Worm (Caenorhabditis elegans) whole organism, early embryonic: ENCODE data around the gene ptpn-22.
A peak's percentile ranks its signal among the peaks of the same experiment; 100 is the strongest.

Experiments
- B0310.2 ChIP-seq: sonication (generic microtip); optimal IDR thresholded peaks from 2 replicates; lab custom pipeline; 2016; ENCODE audit warnings: mild to moderate bottlenecking, missing genetic modification characterization, missing compliant biosample characterization
- F13C5.2 ChIP-seq: sonication (generic microtip); optimal IDR thresholded peaks from 2 replicates; lab custom pipeline; 2017; ENCODE audit warnings: mild to moderate bottlenecking, missing genetic modification characterization, inconsistent platforms, missing compliant biosample characterization
- aly-1 ChIP-seq: sonication (generic microtip); optimal IDR thresholded peaks from 2 replicates; lab custom pipeline; 2016; ENCODE audit warnings: missing genetic modification characterization, missing compliant biosample characterization
- ama-1 ChIP-seq: fragments of 150-350 bp; optimal IDR thresholded peaks from 2 replicates; lab custom pipeline; 2014
- ceh-13 ChIP-seq: fragments of 200-800 bp; sonication (Bioruptor generic); optimal IDR thresholded peaks from 2 replicates; lab custom pipeline; 2018; ENCODE audit warnings: mild to moderate bottlenecking, missing genetic modification characterization, missing compliant biosample characterization
- ceh-36 ChIP-seq: sonication (generic microtip); optimal IDR thresholded peaks from 2 replicates; lab custom pipeline; 2016; ENCODE audit warnings: missing genetic modification characterization, inconsistent platforms, missing compliant biosample characterization
- ets-7 ChIP-seq: sonication (generic microtip); optimal IDR thresholded peaks from 2 replicates; lab custom pipeline; 2016; ENCODE audit warnings: missing genotype, missing genetic modification characterization, missing compliant biosample characterization
- flt-1 ChIP-seq: fragments of 200-800 bp; sonication (Bioruptor generic); IDR thresholded peaks from 2 replicates; pipeline ENCODE4 v1.3.6; 2022; ENCODE audit warnings: missing genetic modification characterization, missing compliant biosample characterization
- hmbx-1 ChIP-seq: sonication (generic microtip); optimal IDR thresholded peaks from 2 replicates; lab custom pipeline; 2016; ENCODE audit warnings: mild to moderate bottlenecking, missing genetic modification characterization, missing compliant biosample characterization
- hmg-4 ChIP-seq: fragments of 200-800 bp; sonication (Bioruptor generic); optimal IDR thresholded peaks from 2 replicates; lab custom pipeline; 2018; ENCODE audit warnings: mild to moderate bottlenecking, missing genetic modification characterization, missing compliant biosample characterization
- hnd-1 ChIP-seq: sonication (generic microtip); optimal IDR thresholded peaks from 2 replicates; lab custom pipeline; 2016; ENCODE audit warnings: missing genetic modification characterization, missing compliant biosample characterization
- pes-1 ChIP-seq: fragments of 200-800 bp; sonication (Bioruptor generic); IDR thresholded peaks from 2 replicates; pipeline ENCODE4 v1.3.6; 2022; ENCODE audit warnings: missing genetic modification reagents, missing genetic modification characterization, missing compliant biosample characterization
- scrt-1 ChIP-seq: fragments of 200-800 bp; sonication (Bioruptor generic); IDR thresholded peaks from 2 replicates; pipeline ENCODE4 v1.3.6; 2022; ENCODE audit warnings: missing genetic modification characterization, missing compliant biosample characterization
- sea-1 ChIP-seq: fragments of 200-800 bp; sonication (Bioruptor generic); conservative IDR thresholded peaks from 2 replicates; pipeline ENCODE4 v1.3.6; 2022; ENCODE audit warnings: missing genetic modification characterization, missing compliant biosample characterization
- tbx-11 ChIP-seq: fragments of 200-800 bp; sonication (Bioruptor generic); IDR thresholded peaks from 2 replicates; pipeline ENCODE4 v1.3.6; 2022; ENCODE audit warnings: missing genetic modification characterization, missing compliant biosample characterization
- tbx-37 ChIP-seq: fragments of 200-800 bp; sonication (Bioruptor generic); conservative IDR thresholded peaks from 2 replicates; pipeline ENCODE4 v1.3.6; 2022; ENCODE audit warnings: missing genetic modification reagents, missing genetic modification characterization, missing compliant biosample characterization
- tra-4 ChIP-seq: sonication (generic microtip); optimal IDR thresholded peaks from 2 replicates; lab custom pipeline; 2017; ENCODE audit warnings: missing genetic modification characterization, missing compliant biosample characterization

The ptpn-22 gene

DNA sequence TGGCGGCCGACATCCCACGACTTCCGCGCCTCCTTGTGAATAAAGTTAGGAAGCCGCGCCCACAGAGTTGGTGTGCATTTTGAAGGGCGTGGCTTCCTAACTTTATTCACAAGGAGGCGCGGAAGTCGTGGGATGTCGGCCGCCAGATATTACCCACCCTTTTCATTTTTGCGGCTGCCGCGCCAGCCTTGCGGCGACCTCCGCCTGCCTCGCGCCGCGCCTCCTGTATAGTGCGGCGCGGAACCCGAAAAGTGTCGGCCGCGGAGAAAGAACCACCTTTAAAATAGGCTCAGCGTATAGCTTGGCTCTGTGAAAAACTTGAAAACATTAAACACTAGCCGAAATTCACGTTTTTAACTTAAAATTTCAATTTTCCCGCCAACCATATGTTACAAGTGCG lies 23.4 kb upstream of the ptpn-22 start:
- TF ChIP-seq hnd-1 (tag; lab: Kevin White, UChicago) (no peak), tra-4 (tag; lab: Kevin White, UChicago) (no peak)

DNA sequence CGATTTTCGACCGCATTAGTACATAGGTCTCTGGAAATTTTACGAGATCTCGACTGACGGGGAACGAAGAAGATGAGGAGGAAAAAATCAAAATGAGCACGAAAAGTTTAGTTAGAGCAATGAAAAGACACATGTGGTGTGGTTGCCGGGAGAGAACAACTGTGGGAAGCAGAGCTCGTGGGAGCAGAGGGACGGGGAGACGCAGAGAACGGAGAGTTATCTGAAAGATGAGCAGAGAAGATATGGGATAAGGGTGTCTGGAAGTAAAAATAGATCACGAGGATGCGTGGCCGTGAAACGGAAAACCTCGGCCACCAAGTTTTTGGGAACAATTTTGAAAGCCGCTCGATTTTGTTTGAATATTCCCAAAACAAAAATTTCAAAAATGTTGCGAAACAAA lies 21.5 kb upstream of the ptpn-22 start, which contains the start of gene Y41D4A.7:
Gene Y41D4A.7, minus strand, starts transcription at position 18 of the 400 bp plus-strand sequence.
- no peak for TF ChIP-seq pes-1 (GFP tag; lab: Robert Waterston, UW)
- TF ChIP-seq scrt-1 (GFP tag; lab: Robert Waterston, UW), result no peak
- TF ChIP-seq aly-1 (tag; lab: Kevin White, UChicago), result no peak
- TF ChIP-seq sea-1 (GFP tag; lab: Robert Waterston, UW), result no peak
- no peak for TF ChIP-seq hmbx-1
- no peak for TF ChIP-seq tbx-37
- TF ChIP-seq ama-1 (lab: Kevin White, UChicago), result no peak
- TF ChIP-seq B0310.2 (tag; lab: Kevin White, UChicago), result no peak
- TF ChIP-seq tra-4 (tag; lab: Kevin White, UChicago), result no peak
- no peak for TF ChIP-seq flt-1 (GFP tag; lab: Robert Waterston, UW)
- no peak for TF ChIP-seq tbx-11
- TF ChIP-seq hmg-4, result no peak
- no peak for TF ChIP-seq ceh-13 (GFP tag; lab: Kevin White, UChicago)
- no peak for TF ChIP-seq F13C5.2 (tag; lab: Kevin White, UChicago)
- no peak for TF ChIP-seq ets-7 (tag; lab: Kevin White, UChicago)

DNA sequence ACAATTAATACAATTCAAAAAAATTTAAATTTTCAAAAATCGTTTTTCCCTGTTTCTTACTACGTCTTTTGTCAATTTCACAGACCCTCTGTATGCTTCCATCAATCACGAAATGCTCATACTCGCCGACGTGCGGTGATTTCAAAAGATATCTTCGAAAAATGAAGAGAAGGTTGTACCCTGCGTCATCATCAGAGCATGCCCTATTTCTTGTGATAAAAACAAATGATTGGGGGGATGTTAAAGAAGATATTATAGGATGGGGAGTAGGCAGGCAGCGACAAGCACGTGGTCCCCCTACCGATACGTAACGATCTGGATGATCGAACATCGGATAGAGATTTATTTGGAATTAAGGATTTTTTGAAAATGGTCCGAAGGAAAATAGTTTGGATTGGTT lies 18.5 kb upstream of the ptpn-22 start:
- TF ChIP-seq B0310.2 (tag; lab: Kevin White, UChicago) (no peak), tra-4 (tag; lab: Kevin White, UChicago) (no peak), aly-1 (tag; lab: Kevin White, UChicago) (no peak), hnd-1 (tag; lab: Kevin White, UChicago) (no peak), hmbx-1 (no peak), sea-1 (GFP tag; lab: Robert Waterston, UW) (no peak), pes-1 (GFP tag; lab: Robert Waterston, UW) (no peak), tbx-37 (no peak), ceh-36 (tag; lab: Kevin White, UChicago) (no peak), flt-1 (GFP tag; lab: Robert Waterston, UW) (no peak), F13C5.2 (tag; lab: Kevin White, UChicago) (no peak), ama-1 (lab: Kevin White, UChicago) (no peak), ets-7 (tag; lab: Kevin White, UChicago) (no peak), hmg-4 (no peak), scrt-1 (GFP tag; lab: Robert Waterston, UW) (no peak), ceh-13 (GFP tag; lab: Kevin White, UChicago) (no peak), tbx-11 (no peak)

DNA sequence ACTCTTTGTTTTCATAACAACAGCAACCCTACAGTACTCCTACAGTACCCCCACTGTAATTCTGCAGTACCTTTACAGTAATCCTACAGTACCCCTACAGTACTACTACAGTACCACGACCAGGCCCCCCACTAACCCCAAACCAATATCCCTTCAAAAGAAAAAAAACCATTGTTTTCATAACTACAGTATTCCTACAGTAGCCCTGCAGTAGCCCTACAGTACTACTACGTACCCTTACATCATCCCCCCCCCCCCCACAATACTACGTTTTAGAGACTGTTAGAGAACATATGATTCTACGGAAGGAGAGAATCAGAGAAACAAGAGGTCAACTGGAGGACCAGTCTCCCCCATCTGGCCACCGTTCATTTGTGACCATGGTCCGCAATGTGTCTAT lies 13.4 kb upstream of the ptpn-22 start, which contains the start of gene Y41D4A.3:
Gene Y41D4A.3, plus strand, starts transcription at position 301 of the 400 bp plus-strand sequence.
- TF ChIP-seq ceh-36 (tag; lab: Kevin White, UChicago), result no peak
- TF ChIP-seq aly-1 (tag; lab: Kevin White, UChicago), result no peak
- no peak for TF ChIP-seq tbx-11
- no peak for TF ChIP-seq flt-1 (GFP tag; lab: Robert Waterston, UW)
- no peak for TF ChIP-seq pes-1 (GFP tag; lab: Robert Waterston, UW)
- TF ChIP-seq hmg-4, result no peak
- no peak for TF ChIP-seq scrt-1 (GFP tag; lab: Robert Waterston, UW)
- no peak for TF ChIP-seq sea-1 (GFP tag; lab: Robert Waterston, UW)
- no peak for TF ChIP-seq tbx-37
- no peak for TF ChIP-seq hmbx-1
- no peak for TF ChIP-seq B0310.2 (tag; lab: Kevin White, UChicago)

DNA sequence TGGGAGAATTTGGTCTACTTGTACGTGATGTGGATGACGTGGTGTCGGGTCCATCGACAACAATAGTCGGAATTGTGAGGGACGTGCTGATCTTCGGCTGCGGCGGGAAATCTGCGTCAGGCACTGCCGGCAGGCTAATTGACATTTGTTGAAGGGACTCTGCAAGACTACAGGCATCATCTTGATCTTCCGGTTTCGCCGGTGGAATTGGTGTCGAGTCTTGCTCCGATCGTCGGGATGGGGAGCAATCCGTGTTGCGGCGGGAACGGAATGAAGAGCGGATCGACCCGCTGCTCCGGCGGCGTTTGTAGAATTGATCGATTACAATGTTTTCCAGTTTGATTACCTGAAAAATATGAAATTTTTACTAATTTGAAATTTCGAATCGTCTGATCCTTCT lies 12.4 kb upstream of the ptpn-22 start:
- TF ChIP-seq aly-1 (tag; lab: Kevin White, UChicago), result no peak
- no peak for TF ChIP-seq tra-4 (tag; lab: Kevin White, UChicago)
- TF ChIP-seq F13C5.2 (tag; lab: Kevin White, UChicago), result no peak
- TF ChIP-seq hnd-1 (tag; lab: Kevin White, UChicago), result no peak
- no peak for TF ChIP-seq ama-1 (lab: Kevin White, UChicago)
- no peak for TF ChIP-seq tbx-37
- no peak for TF ChIP-seq flt-1 (GFP tag; lab: Robert Waterston, UW)
- TF ChIP-seq pes-1 (GFP tag; lab: Robert Waterston, UW), result no peak
- TF ChIP-seq B0310.2 (tag; lab: Kevin White, UChicago), result no peak
- TF ChIP-seq sea-1 (GFP tag; lab: Robert Waterston, UW), result no peak
- TF ChIP-seq hmg-4, result no peak
- no peak for TF ChIP-seq hmbx-1

DNA sequence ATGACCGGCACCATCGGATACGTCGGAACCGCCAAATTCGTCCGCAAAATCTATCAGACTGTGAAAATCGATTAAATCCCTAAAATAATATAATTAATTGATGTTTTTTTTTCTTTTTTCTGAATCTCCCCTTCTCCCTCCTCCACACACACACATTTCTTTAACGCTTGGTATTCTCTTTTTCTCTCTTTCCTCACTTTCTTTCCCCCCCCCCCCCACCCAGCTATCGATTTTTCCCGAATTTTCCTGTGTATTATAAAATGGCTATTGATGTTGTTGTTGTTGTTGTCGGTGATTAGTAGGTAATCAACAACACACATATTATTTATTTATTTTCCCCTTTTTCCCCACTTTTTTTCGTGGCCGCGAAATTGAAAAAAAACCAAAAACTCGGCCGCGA lies 11.2 kb upstream of the ptpn-22 start:
- TF ChIP-seq tbx-37, result no peak
- no peak for TF ChIP-seq tbx-11
- TF ChIP-seq ets-7 (tag; lab: Kevin White, UChicago), result no peak
- no peak for TF ChIP-seq ceh-36 (tag; lab: Kevin White, UChicago)
- TF ChIP-seq B0310.2 (tag; lab: Kevin White, UChicago), result no peak
- TF ChIP-seq scrt-1 (GFP tag; lab: Robert Waterston, UW), result no peak
- no peak for TF ChIP-seq hmg-4
- no peak for TF ChIP-seq hnd-1 (tag; lab: Kevin White, UChicago)
- no peak for TF ChIP-seq hmbx-1
- TF ChIP-seq flt-1 (GFP tag; lab: Robert Waterston, UW), result no peak
- no peak for TF ChIP-seq ceh-13 (GFP tag; lab: Kevin White, UChicago)
- TF ChIP-seq pes-1 (GFP tag; lab: Robert Waterston, UW), result no peak
- no peak for TF ChIP-seq tra-4 (tag; lab: Kevin White, UChicago)
- TF ChIP-seq ama-1 (lab: Kevin White, UChicago), result no peak
- TF ChIP-seq sea-1 (GFP tag; lab: Robert Waterston, UW), result no peak
- no peak for TF ChIP-seq F13C5.2 (tag; lab: Kevin White, UChicago)
- TF ChIP-seq aly-1 (tag; lab: Kevin White, UChicago), result no peak

DNA sequence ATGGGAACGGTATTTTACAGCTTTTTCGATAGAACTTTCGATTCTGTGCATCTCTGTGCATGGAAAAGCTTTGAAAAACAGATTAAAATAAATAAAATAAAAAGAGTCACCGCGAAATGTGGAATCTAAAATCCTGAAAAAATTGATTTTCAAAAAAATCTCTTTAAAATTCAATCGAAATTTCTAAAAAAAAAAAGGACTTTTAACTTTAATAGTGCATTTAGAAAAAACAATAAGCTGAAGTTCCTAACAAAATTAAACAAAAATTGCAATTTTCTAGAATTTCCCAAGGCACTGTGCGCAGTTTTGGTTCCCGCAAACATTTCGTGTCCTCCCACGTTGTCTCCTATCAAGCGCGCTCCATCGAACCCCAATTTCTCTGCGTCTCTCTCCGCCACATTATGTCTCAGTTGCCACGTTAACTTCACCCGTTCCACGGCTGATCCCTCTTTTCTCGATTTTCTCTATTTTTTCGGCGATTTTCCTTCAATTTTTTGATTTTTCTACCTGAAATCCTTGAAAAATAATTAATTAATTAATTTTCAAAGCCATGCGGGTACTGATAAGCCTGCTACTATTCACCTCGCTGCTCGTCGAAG lies 5.5 kb upstream of the ptpn-22 start, which contains the start of the genes Y41D4A.6 and Y41D4A.4:
Gene Y41D4A.6, minus strand, starts transcription at position 51 of the 599 bp plus-strand sequence.
Gene Y41D4A.4, plus strand, starts transcription at position 549 of the 599 bp plus-strand sequence.
- TF ChIP-seq tbx-37 (peak; percentile 65), tra-4 (tag; lab: Kevin White, UChicago) (no peak), hmg-4 (peak; percentile 41), pes-1 (GFP tag; lab: Robert Waterston, UW) (peak; percentile 65), scrt-1 (GFP tag; lab: Robert Waterston, UW) (no peak), ceh-36 (tag; lab: Kevin White, UChicago) (no peak), sea-1 (GFP tag; lab: Robert Waterston, UW) (no peak), flt-1 (GFP tag; lab: Robert Waterston, UW) (no peak), hnd-1 (tag; lab: Kevin White, UChicago) (peak; percentile 44), ceh-13 (GFP tag; lab: Kevin White, UChicago) (peak; percentile 30), F13C5.2 (tag; lab: Kevin White, UChicago) (peak; percentile 65), ets-7 (tag; lab: Kevin White, UChicago) (peak; percentile 86), B0310.2 (tag; lab: Kevin White, UChicago) (no peak), ama-1 (lab: Kevin White, UChicago) (no peak), aly-1 (tag; lab: Kevin White, UChicago) (no peak), tbx-11 (0 out of 2 replicates have a peak, but pooled peaks have one; percentile 20), hmbx-1 (peak; percentile 53)
